Worm (Caenorhabditis elegans): Measurements from ENCODE around the gene ddi-1.

DNA sequence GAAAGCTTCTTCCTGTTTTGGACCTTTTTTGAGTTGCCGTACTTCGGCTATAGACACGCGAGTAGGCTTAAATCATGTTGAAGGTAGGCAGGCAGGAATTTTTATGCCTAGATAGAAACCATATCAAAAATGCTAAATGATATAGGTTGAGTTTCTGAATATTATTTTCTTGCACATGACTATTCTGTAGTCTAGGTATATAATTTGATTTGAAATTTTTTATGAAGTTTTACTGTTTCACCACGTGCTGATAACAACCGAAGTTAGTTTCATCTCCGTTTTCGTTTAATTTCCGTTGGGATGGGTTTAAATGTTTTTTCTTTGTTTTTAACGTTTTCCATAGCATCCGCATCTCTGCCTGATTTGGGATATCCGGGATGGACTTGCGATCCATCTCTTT, 35.6 kb upstream of the ddi-1 start, which contains the start of gene Y73B6BL.37:
- no peak for TF ChIP-seq sdc-2 (tag; optimal IDR thresholded peaks at IDR 0.05)
- no peak for TF ChIP-seq fkh-10 (GFP tag; optimal IDR thresholded peaks at IDR 0.05)
- no peak for TF ChIP-seq pha-4 (tag; optimal IDR thresholded peaks at IDR 0.05)
- no peak for TF ChIP-seq tbx-7 (tag; optimal IDR thresholded peaks at IDR 0.05)
- no peak for TF ChIP-seq dve-1 (tag; optimal IDR thresholded peaks at IDR 0.05)
- no peak for TF ChIP-seq ztf-16 (tag; optimal IDR thresholded peaks at IDR 0.05)
- no peak for TF ChIP-seq pqm-1 (tag; optimal IDR thresholded peaks at IDR 0.05)
- TF ChIP-seq ama-1 (optimal IDR thresholded peaks at IDR 0.05): no peak
